Fruit fly (Drosophila melanogaster): ENCODE measurements around the gene nAChRbeta1.

Gene nAChRbeta1

dm6 chr3L:4383104-4383503 lies 46.0 kb upstream of the nAChRbeta1 start (continued):
- TF ChIP-seq Ets96B (tag; optimal IDR thresholded peaks at IDR 0.05) (peak; percentile 96), spab (GFP tag; optimal IDR thresholded peaks at IDR 0.05) (peak; percentile 92), achi (GFP tag; optimal IDR thresholded peaks at IDR 0.05) (peak; percentile 54), CG6163 (GFP tag; IDR thresholded peaks at IDR 0.05) (peak; percentile 77), Eip93F (GFP tag; optimal IDR thresholded peaks at IDR 0.05) (no peak), cyc (GFP tag; optimal IDR thresholded peaks at IDR 0.05) (peak; percentile 72), CG8632 (GFP tag; optimal IDR thresholded peaks at IDR 0.05) (peak; percentile 30), fkh (GFP tag; optimal IDR thresholded peaks at IDR 0.05) (no peak), Blimp-1 (GFP tag; optimal IDR thresholded peaks at IDR 0.05) (no peak), pdm3 (GFP tag; optimal IDR thresholded peaks at IDR 0.05) (peak; percentile 54), CG16779 (tag; optimal IDR thresholded peaks at IDR 0.05) (peak; percentile 3), CG15336 (GFP tag; IDR thresholded peaks at IDR 0.05) (peak; percentile 30; the same call in 1 of the 2 replicates), CG31627 (GFP tag; optimal IDR thresholded peaks at IDR 0.05) (peak; percentile 21), lz (GFP tag; optimal IDR thresholded peaks at IDR 0.05) (peak; percentile 34), Eip75B (GFP tag; optimal IDR thresholded peaks at IDR 0.05) (peak; percentile 74), esn (GFP tag; optimal IDR thresholded peaks at IDR 0.05) (peak; percentile 54), Hr39 (GFP tag; optimal IDR thresholded peaks at IDR 0.05) (peak; percentile 11), Smox (GFP tag; optimal IDR thresholded peaks at IDR 0.05) (peak; percentile 33), CG3032 (tag; optimal IDR thresholded peaks at IDR 0.05) (peak; percentile 91), dac (GFP tag; optimal IDR thresholded peaks at IDR 0.05) (no peak), Sox15 (GFP tag; optimal IDR thresholded peaks at IDR 0.05) (no peak), ss (GFP tag; optimal IDR thresholded peaks at IDR 0.05) (peak; percentile 61 to 66), topi (GFP tag; optimal IDR thresholded peaks at IDR 0.05) (peak; percentile 70), Met (GFP tag; optimal IDR thresholded peaks at IDR 0.05) (peak; percentile 42), CG10669 (GFP tag; optimal IDR thresholded peaks at IDR 0.05) (peak; percentile 92), CG6792 (GFP tag; optimal IDR thresholded peaks at IDR 0.05) (peak; percentile 49), fd85E (GFP tag; optimal IDR thresholded peaks at IDR 0.05) (no peak), CG6276 (GFP tag; optimal IDR thresholded peaks at IDR 0.05) (no peak), svp (GFP tag) (peak; percentile 70), CG6808 (GFP tag; optimal IDR thresholded peaks at IDR 0.05) (peak; percentile 90), vri (GFP tag; optimal IDR thresholded peaks at IDR 0.05) (peak; percentile 24), CG10631 (GFP tag; optimal IDR thresholded peaks at IDR 0.05) (peak; percentile 74)

dm6 chr3L:4383543-4384325 lies 45.4 kb upstream of the nAChRbeta1 start:
- TF ChIP-seq esn (GFP tag; optimal IDR thresholded peaks at IDR 0.05): peak; percentile 40
- no peak for TF ChIP-seq CG8119 (GFP tag; IDR thresholded peaks at IDR 0.05)
- TF ChIP-seq svp (GFP tag): peak; percentile 67
- TF ChIP-seq Smox (GFP tag; optimal IDR thresholded peaks at IDR 0.05): peak; percentile 25
- peak; percentile 14 for TF ChIP-seq CG6854 (GFP tag; optimal IDR thresholded peaks at IDR 0.05)
- peak; percentile 17 for TF ChIP-seq CG3032 (tag; optimal IDR thresholded peaks at IDR 0.05)
- no peak for TF ChIP-seq Ets21C (GFP tag; optimal IDR thresholded peaks at IDR 0.05)
- TF ChIP-seq CG8632 (GFP tag; optimal IDR thresholded peaks at IDR 0.05): no peak
- TF ChIP-seq CG32006 (GFP tag; optimal IDR thresholded peaks at IDR 0.05): peak; percentile 22
- TF ChIP-seq Eip75B (GFP tag; optimal IDR thresholded peaks at IDR 0.05): no peak
- no peak for TF ChIP-seq CG6792 (GFP tag; optimal IDR thresholded peaks at IDR 0.05)
- TF ChIP-seq dac (GFP tag; optimal IDR thresholded peaks at IDR 0.05): no peak
- peak; percentile 32 for TF ChIP-seq topi (GFP tag; optimal IDR thresholded peaks at IDR 0.05)
- peak; percentile 19 for TF ChIP-seq cyc (GFP tag; optimal IDR thresholded peaks at IDR 0.05)
- TF ChIP-seq Eip78C (GFP tag): peak; percentile 68
- TF ChIP-seq Ets96B (tag; optimal IDR thresholded peaks at IDR 0.05): no peak
- peak; percentile 23 for TF ChIP-seq Met (GFP tag; optimal IDR thresholded peaks at IDR 0.05)
- peak; percentile 60; the same call in 2 of the 3 replicates for TF ChIP-seq CG6163 (GFP tag; IDR thresholded peaks at IDR 0.05)

Data from whole organism, prepupa.